Worm (Caenorhabditis elegans) whole organism, L2 larva: ENCODE measurements around the gene anmt-2.
A peak's percentile ranks its signal among the peaks of the same experiment; 100 is the strongest.

Source experiments
- R02D3.7 ChIP-seq: fragments of 150-350 bp; optimal IDR thresholded peaks from 2 replicates; lab custom pipeline; 2014; ENCODE audit warnings: missing biosample characterization, missing genetic modification characterization
- Y55F3AM.14 ChIP-seq: fragments of 200-800 bp; sonication (Bioruptor generic); optimal IDR thresholded peaks from 2 replicates; lab custom pipeline; 2018; ENCODE audit warnings: mild to moderate bottlenecking, missing genetic modification characterization, missing compliant biosample characterization
- ZK546.5 ChIP-seq: sonication (generic microtip); optimal IDR thresholded peaks from 2 replicates; lab custom pipeline; 2017; ENCODE audit warnings: missing biosample characterization, missing genetic modification characterization
- alr-1 ChIP-seq: fragments of 150-350 bp; optimal IDR thresholded peaks from 2 replicates; lab custom pipeline; 2014; ENCODE audit warnings: missing biosample characterization, missing genetic modification characterization
- ceh-16 ChIP-seq: fragments of 150-350 bp; optimal IDR thresholded peaks from 2 replicates; lab custom pipeline; 2014; ENCODE audit warnings: missing biosample characterization, missing genetic modification characterization
- ceh-82 ChIP-seq: fragments of 150-350 bp; optimal IDR thresholded peaks from 2 replicates; lab custom pipeline; 2014; ENCODE audit warnings: missing biosample characterization, missing genetic modification characterization
- crh-2 ChIP-seq: sonication (generic microtip); optimal IDR thresholded peaks from 2 replicates; lab custom pipeline; 2017; ENCODE audit warnings: missing biosample characterization, missing genetic modification characterization
- dmd-4 ChIP-seq: sonication (generic microtip); optimal IDR thresholded peaks from 2 replicates; lab custom pipeline; 2017; ENCODE audit warnings: missing biosample characterization, missing genetic modification characterization
- egl-27 ChIP-seq: sonication (generic microtip); optimal IDR thresholded peaks from 3 replicates; lab custom pipeline; 2017; ENCODE audit warnings: missing biosample characterization, missing genetic modification reagents, missing genetic modification characterization
- elt-1 ChIP-seq: fragments of 150-350 bp; optimal IDR thresholded peaks from 2 replicates; lab custom pipeline; 2014; ENCODE audit warnings: missing biosample characterization, missing genetic modification characterization
- fos-1 ChIP-seq: fragments of 150-350 bp; optimal IDR thresholded peaks from 2 replicates; lab custom pipeline; 2014; ENCODE audit warnings: missing biosample characterization, missing genetic modification characterization
- gmeb-1 ChIP-seq: fragments of 150-350 bp; optimal IDR thresholded peaks from 2 replicates; lab custom pipeline; 2014; ENCODE audit warnings: missing biosample characterization, missing genetic modification characterization
- lin-11 ChIP-seq: fragments of 150-350 bp; sonication (generic microtip); optimal IDR thresholded peaks from 2 replicates; lab custom pipeline; 2014; ENCODE audit warnings: missing biosample characterization, missing genetic modification characterization, inconsistent platforms, mixed read lengths
- mab-5 ChIP-seq: fragments of 150-350 bp; optimal IDR thresholded peaks from 2 replicates; lab custom pipeline; 2014; ENCODE audit warnings: missing biosample characterization, missing genetic modification characterization
- mdl-1 ChIP-seq, 2 experiments: fragments of 150-350 bp in 1 of 2; sonication (generic microtip) in 1 of 2; optimal IDR thresholded peaks; 2 replicates each; lab custom pipeline; 2017; ENCODE audit warnings: missing biosample characterization in 2 of 2, missing genetic modification characterization in 2 of 2
- nhr-11 ChIP-seq: fragments of 150-350 bp; optimal IDR thresholded peaks from 2 replicates; lab custom pipeline; 2014; ENCODE audit warnings: missing biosample characterization, missing genetic modification characterization
- nhr-12 ChIP-seq: fragments of 150-350 bp; optimal IDR thresholded peaks from 2 replicates; lab custom pipeline; 2014; ENCODE audit warnings: missing biosample characterization, missing genetic modification characterization
- nhr-129 ChIP-seq: fragments of 150-350 bp; optimal IDR thresholded peaks from 2 replicates; lab custom pipeline; 2014; ENCODE audit warnings: missing biosample characterization, missing genetic modification characterization
- nhr-23 ChIP-seq: fragments of 150-350 bp; optimal IDR thresholded peaks from 2 replicates; lab custom pipeline; 2014; ENCODE audit warnings: missing biosample characterization, missing genetic modification reagents, missing genetic modification characterization
- nhr-237 ChIP-seq: fragments of 150-350 bp; optimal IDR thresholded peaks from 2 replicates; lab custom pipeline; 2014; ENCODE audit warnings: missing biosample characterization, missing genetic modification characterization
- nhr-25 ChIP-seq: fragments of 150-350 bp; sonication (generic microtip); optimal IDR thresholded peaks from 3 replicates; lab custom pipeline; 2014; ENCODE audit warnings: missing biosample characterization, missing genetic modification characterization
- nhr-6 ChIP-seq: fragments of 150-350 bp; optimal IDR thresholded peaks from 2 replicates; lab custom pipeline; 2014; ENCODE audit warnings: missing biosample characterization, missing genetic modification characterization
- nhr-77 ChIP-seq: fragments of 150-350 bp; optimal IDR thresholded peaks from 2 replicates; lab custom pipeline; 2014; ENCODE audit warnings: missing biosample characterization, missing genetic modification characterization
- peb-1 ChIP-seq: fragments of 150-350 bp; optimal IDR thresholded peaks from 2 replicates; lab custom pipeline; 2014; ENCODE audit warnings: missing biosample characterization, missing genetic modification characterization
- sem-4 ChIP-seq: fragments of 150-350 bp; optimal IDR thresholded peaks from 2 replicates; lab custom pipeline; 2014; ENCODE audit warnings: missing biosample characterization, missing genetic modification reagents, missing genetic modification characterization
- skn-1 ChIP-seq: sonication (generic microtip); optimal IDR thresholded peaks from 2 replicates; lab custom pipeline; 2017; ENCODE audit warnings: missing biosample characterization, missing genetic modification characterization
- sma-3 ChIP-seq: sonication (generic microtip); optimal IDR thresholded peaks from 2 replicates; lab custom pipeline; 2016; ENCODE audit warnings: missing genetic modification reagents, missing genetic modification characterization, missing compliant biosample characterization
- sma-9 ChIP-seq, 2 experiments: fragments of 150-350 bp in 1 of 2; sonication (generic microtip) in 1 of 2; optimal IDR thresholded peaks; 2 replicates each; lab custom pipeline; 2014 to 2016; ENCODE audit warnings: missing genetic modification characterization in 2 of 2, mild to moderate bottlenecking in 1 of 2, missing biosample characterization in 1 of 2, missing compliant biosample characterization in 1 of 2, missing genetic modification reagents in 1 of 2, moderate library complexity in 1 of 2
- snpc-4 ChIP-seq: fragments of 150-350 bp; optimal IDR thresholded peaks from 2 replicates; lab custom pipeline; 2014; ENCODE audit warnings: missing biosample characterization, missing genetic modification characterization
- unc-39 ChIP-seq: fragments of 150-350 bp; optimal IDR thresholded peaks from 2 replicates; lab custom pipeline; 2014; ENCODE audit warnings: missing biosample characterization, missing genetic modification characterization
- unc-55 ChIP-seq: fragments of 150-350 bp; sonication (generic microtip); optimal IDR thresholded peaks from 3 replicates; lab custom pipeline; 2014; ENCODE audit warnings: missing biosample characterization, missing genetic modification reagents, missing genetic modification characterization
- unc-62 ChIP-seq: fragments of 150-350 bp; optimal IDR thresholded peaks from 2 replicates; lab custom pipeline; 2014; ENCODE audit warnings: missing biosample characterization, missing genetic modification reagents, missing genetic modification characterization
- ztf-11 ChIP-seq: sonication (generic microtip); optimal IDR thresholded peaks from 2 replicates; lab custom pipeline; 2017; ENCODE audit warnings: missing biosample characterization, missing genetic modification characterization

The anmt-2 gene

ce11 chrIII:6198378-6199234 lies 41.0 kb upstream of the anmt-2 start, which contains the start of the genes C23G10.7 and rpn-2 (continued):
- TF ChIP-seq dmd-4 (tag; lab: Kevin White, UChicago) = no peak
- no peak for TF ChIP-seq nhr-237
- TF ChIP-seq unc-55 (GFP tag; lab: Kevin White, UChicago) = no peak
- peak; percentile 46 for TF ChIP-seq crh-2 (tag; lab: Kevin White, UChicago)
- no peak for TF ChIP-seq ceh-16 (tag; lab: Kevin White, UChicago)
- TF ChIP-seq unc-62 (GFP tag; lab: Kevin White, UChicago) = no peak
- peak; percentile 49 for TF ChIP-seq nhr-129 (tag; lab: Kevin White, UChicago)
- TF ChIP-seq skn-1 = peak; percentile 95
- no peak for TF ChIP-seq nhr-23 (tag; lab: Kevin White, UChicago)
- TF ChIP-seq unc-39 (tag; lab: Kevin White, UChicago) = no peak
- TF ChIP-seq mdl-1 (tag; optimal IDR thresholded peaks at IDR 0.05; lab: Kevin White, UChicago) = no peak
- TF ChIP-seq nhr-6 = no peak
- TF ChIP-seq, all 48 proteins: peak for 17

- no peak for TF ChIP-seq nhr-6
- no peak for TF ChIP-seq nhr-12 (tag; lab: Kevin White, UChicago)
- TF ChIP-seq sma-9 (GFP tag; optimal IDR thresholded peaks at IDR 0.05; lab: Kevin White, UChicago) = no peak
- no peak for TF ChIP-seq sma-9 (tag; optimal IDR thresholded peaks at IDR 0.05; lab: Kevin White, UChicago)
- TF ChIP-seq Y55F3AM.14 (GFP tag; lab: Kevin White, UChicago) = no peak
Measured at ce11 chrIII:6195718-6196117, 38.2 kb upstream of the anmt-2 start.

ce11 chrIII:6194480-6194879 lies 36.9 kb upstream of the anmt-2 start, which contains the start of gene ugt-66:
Gene ugt-66, minus strand, starts transcription at chrIII:6194580.
- no peak for TF ChIP-seq nhr-12 (tag; lab: Kevin White, UChicago)
- TF ChIP-seq, all 48 proteins: peak for 0

ce11 chrIII:6190810-6191209 lies 33.3 kb upstream of the anmt-2 start, which contains the start of gene C23G10.5:
Gene C23G10.5, plus strand, starts transcription at chrIII:6191110.
- no peak for TF ChIP-seq egl-27 (tag; lab: Kevin White, UChicago)
- TF ChIP-seq alr-1 = no peak
- no peak for TF ChIP-seq nhr-25 (tag; lab: Kevin White, UChicago)
- TF ChIP-seq ztf-11 = no peak
- TF ChIP-seq mdl-1 (tag; optimal IDR thresholded peaks at IDR 0.05; lab: Kevin White, UChicago) = no peak
- TF ChIP-seq ZK546.5 (tag; lab: Kevin White, UChicago) = no peak
- TF ChIP-seq gmeb-1 = no peak
- no peak for TF ChIP-seq R02D3.7 (tag; lab: Kevin White, UChicago)
- TF ChIP-seq snpc-4 (tag; lab: Kevin White, UChicago) = no peak
- no peak for TF ChIP-seq lin-11 (tag; lab: Kevin White, UChicago)
- no peak for TF ChIP-seq dmd-4 (tag; lab: Kevin White, UChicago)
- TF ChIP-seq elt-1 (tag; lab: Kevin White, UChicago) = no peak
- no peak for TF ChIP-seq nhr-77 (tag; lab: Kevin White, UChicago)
- no peak for TF ChIP-seq fos-1 (tag; lab: Kevin White, UChicago)
- no peak for TF ChIP-seq peb-1
- no peak for TF ChIP-seq unc-55 (GFP tag; lab: Kevin White, UChicago)
- TF ChIP-seq sma-3 (GFP tag; lab: Kevin White, UChicago) = no peak
- TF ChIP-seq mab-5 (tag; lab: Kevin White, UChicago) = no peak

- TF ChIP-seq gmeb-1 = no peak
- no peak for TF ChIP-seq Y55F3AM.14 (GFP tag; lab: Kevin White, UChicago)
- TF ChIP-seq nhr-11 (tag; lab: Kevin White, UChicago) = no peak
- TF ChIP-seq nhr-6 = no peak
- TF ChIP-seq sem-4 (tag; lab: Kevin White, UChicago) = no peak
- no peak for TF ChIP-seq dmd-4 (tag; lab: Kevin White, UChicago)
- TF ChIP-seq ceh-82 (tag; lab: Kevin White, UChicago) = no peak
Measured at ce11 chrIII:6183118-6183517, 25.6 kb upstream of the anmt-2 start, which contains the start of gene nas-28. Gene nas-28, minus strand, starts transcription at chrIII:6183218.
